Worm (Caenorhabditis elegans) whole organism, midembryonic: ENCODE measurements around the gene eral-1.

Source experiments
- T22C8.4 ChIP-seq: fragments of 200-800 bp; sonication (Bioruptor generic); IDR thresholded peaks from 2 replicates; pipeline ENCODE4 v1.3.6; 2022; ENCODE audit warnings: missing genetic modification characterization, missing compliant biosample characterization
- cog-1 ChIP-seq: sonication (generic microtip); optimal IDR thresholded peaks from 2 replicates; lab custom pipeline; 2016; ENCODE audit warnings: missing genetic modification characterization, missing compliant biosample characterization
- flt-1 ChIP-seq: fragments of 200-800 bp; sonication (Bioruptor generic); IDR thresholded peaks from 2 replicates; pipeline ENCODE4 v1.3.6; 2022; ENCODE audit warnings: missing genetic modification characterization, missing compliant biosample characterization
- klf-2 ChIP-seq: fragments of 200-800 bp; sonication (Bioruptor generic); conservative IDR thresholded peaks from 2 replicates; pipeline ENCODE4 v1.3.6; 2022; ENCODE audit warnings: missing genetic modification reagents, missing genetic modification characterization, missing compliant biosample characterization
- med-1 ChIP-seq: sonication (generic microtip); optimal IDR thresholded peaks from 2 replicates; lab custom pipeline; 2017; ENCODE audit warnings: missing genetic modification characterization, mild to moderate bottlenecking, missing compliant biosample characterization, antibody characterized with exemption, missing genetic modification reagents; ENCODE audit not compliant: insufficient read depth
- ref-1 ChIP-seq: fragments of 200-800 bp; sonication (Bioruptor generic); conservative IDR thresholded peaks from 2 replicates; pipeline ENCODE4 v1.3.6; 2022; ENCODE audit warnings: missing genetic modification reagents, missing genetic modification characterization, missing compliant biosample characterization
- tab-1 ChIP-seq: fragments of 200-800 bp; sonication (Bioruptor generic); IDR thresholded peaks from 2 replicates; pipeline ENCODE4 v1.3.6; 2022; ENCODE audit warnings: missing genetic modification characterization, missing compliant biosample characterization
- ztf-23 ChIP-seq: fragments of 200-800 bp; sonication (Bioruptor generic); IDR thresholded peaks from 2 replicates; pipeline ENCODE4 v1.3.6; 2022; ENCODE audit warnings: missing genetic modification reagents, missing genetic modification characterization, missing compliant biosample characterization
- ztf-29 ChIP-seq: fragments of 200-800 bp; sonication (Bioruptor generic); IDR thresholded peaks from 2 replicates; pipeline ENCODE4 v1.3.6; 2022; ENCODE audit warnings: missing genetic modification reagents, missing genetic modification characterization, missing compliant biosample characterization

DNA sequence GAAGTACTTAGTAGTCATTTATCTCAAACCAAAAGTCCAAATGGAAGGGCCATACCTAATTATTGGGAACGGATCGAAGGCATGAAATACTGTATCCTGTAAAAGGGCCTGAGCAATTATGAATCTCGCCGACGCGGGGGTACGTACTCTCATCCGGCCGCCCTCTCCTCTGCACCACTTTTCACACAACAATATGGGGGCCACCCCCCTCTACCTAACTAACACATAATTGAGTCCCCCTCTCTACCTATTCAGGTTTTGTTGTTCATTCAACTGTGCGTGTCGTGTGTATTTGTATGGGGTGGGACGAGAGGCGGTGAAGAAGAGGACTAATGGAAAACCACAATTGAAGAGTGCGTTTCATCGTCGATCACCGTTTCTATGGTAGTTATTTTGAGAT lies 15.2 kb downstream of the eral-1 start:
- no peak for TF ChIP-seq tab-1
- no peak for TF ChIP-seq T22C8.4 (GFP tag; lab: Robert Waterston, UW)
- TF ChIP-seq ztf-29 = no peak
- no peak for TF ChIP-seq ztf-23 (GFP tag; lab: Robert Waterston, UW)
- TF ChIP-seq med-1 (GFP tag; lab: Kevin White, UChicago) = no peak
- no peak for TF ChIP-seq klf-2 (GFP tag; lab: Robert Waterston, UW)
- no peak for TF ChIP-seq ref-1
- no peak for TF ChIP-seq flt-1 (GFP tag; lab: Robert Waterston, UW)
- TF ChIP-seq cog-1 (tag; lab: Kevin White, UChicago) = no peak
